Fruit fly (Drosophila melanogaster) S2 (cell line): ENCODE data around the gene CG1368.

ENCODE experiments used
- CG8478 ChIP-seq: fragments of >200 bp; optimal IDR thresholded peaks from 2 replicates; lab custom pipeline; 2018
- CTCF ChIP-seq, 2 experiments: fragments of >200 bp; optimal IDR thresholded peaks; 2 replicates each; lab custom pipeline; 2018

Gene CG1368

DNA sequence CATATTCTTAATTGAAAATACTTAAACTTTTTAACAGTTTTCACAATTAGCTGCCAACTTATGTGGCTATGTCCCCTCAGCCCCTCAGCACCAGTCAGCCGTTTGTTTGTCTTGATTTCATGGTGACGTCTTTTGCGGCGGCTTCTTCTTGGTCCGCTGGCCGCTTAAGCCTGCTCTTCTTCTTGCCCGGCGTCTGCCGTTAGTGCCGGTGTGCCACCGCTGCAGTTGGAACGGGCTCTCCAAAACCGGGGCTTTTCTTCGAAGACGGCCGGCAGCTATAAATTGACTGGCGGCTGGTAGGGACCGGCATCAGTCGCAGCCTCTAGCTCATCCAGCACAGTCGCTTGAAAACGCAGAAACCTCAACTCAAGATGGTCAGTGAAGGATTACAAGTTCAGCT is at the start of gene CG1368:
Gene CG1368, plus strand, starts transcription at position 301 of the 400 bp plus-strand sequence.
- TF ChIP-seq CTCF (optimal IDR thresholded peaks at IDR 0.05; lab: Kevin White, UChicago) (no peak), CG8478 (lab: Kevin White, UChicago) (no peak)

DNA sequence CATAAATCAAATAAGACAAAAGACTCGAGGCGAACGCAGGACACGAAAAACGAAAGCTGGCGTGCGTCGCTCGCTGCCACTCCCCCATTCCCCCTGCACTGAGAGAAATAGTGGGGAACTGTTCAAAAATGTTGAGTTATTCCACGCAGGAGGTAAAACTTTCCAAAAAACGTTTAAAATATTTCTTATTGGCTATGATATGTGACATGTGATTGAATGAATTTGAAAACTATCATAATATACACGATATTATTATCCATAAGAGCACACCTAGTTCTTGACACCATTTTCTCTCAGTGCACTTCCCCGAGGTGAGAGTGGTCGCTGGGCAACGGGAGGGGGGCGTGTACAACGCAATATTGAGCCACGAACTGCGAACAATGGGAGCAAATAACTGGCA is 40.6 kb upstream of the CG1368 start:
- TF ChIP-seq CG8478 (lab: Kevin White, UChicago) (no peak), CTCF (optimal IDR thresholded peaks at IDR 0.05; lab: Kevin White, UChicago) (no peak)

DNA sequence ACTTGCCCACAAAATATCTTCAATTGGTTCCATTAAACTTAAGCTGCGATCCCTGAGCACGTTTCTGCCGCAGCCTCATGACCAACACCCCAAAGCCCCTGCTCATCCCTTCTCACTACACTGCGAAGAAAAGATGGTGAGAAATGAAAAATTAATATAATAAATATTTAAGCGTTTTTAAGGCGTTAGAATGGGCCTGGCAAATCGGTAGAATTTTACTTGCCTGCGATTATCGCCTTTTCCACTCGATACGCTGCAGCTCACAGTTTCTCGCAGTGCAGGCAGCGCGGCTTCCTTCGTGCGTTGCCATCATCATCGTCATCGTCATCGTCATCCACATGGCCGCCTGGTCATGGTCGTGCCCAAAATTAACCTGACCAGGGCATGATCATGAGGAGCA is 26.4 kb upstream of the CG1368 start:
- TF ChIP-seq CG8478 (lab: Kevin White, UChicago) = no peak
- no peak for TF ChIP-seq CTCF (optimal IDR thresholded peaks at IDR 0.05; lab: Kevin White, UChicago)

DNA sequence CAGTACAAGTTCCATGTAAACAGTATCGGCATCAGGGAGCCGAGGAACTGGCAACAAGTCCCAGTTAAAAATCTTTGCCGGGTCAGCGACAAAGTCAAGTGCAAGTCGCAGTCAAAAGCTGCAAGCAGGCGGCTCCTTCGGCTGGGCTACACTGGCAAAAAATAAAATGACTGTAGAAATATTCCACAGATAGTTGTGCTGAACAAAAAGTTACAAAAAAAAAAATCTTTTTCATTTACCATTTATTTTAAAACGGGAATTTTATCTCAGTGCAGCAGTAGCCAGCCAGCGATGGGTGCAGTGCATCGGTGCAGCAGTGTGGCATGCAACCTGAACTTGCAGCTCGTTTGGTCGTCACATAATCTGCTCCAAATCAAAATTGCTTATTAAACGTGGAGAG is 25.2 kb upstream of the CG1368 start:
- TF ChIP-seq CG8478 (lab: Kevin White, UChicago) (no peak), CTCF (optimal IDR thresholded peaks at IDR 0.05; lab: Kevin White, UChicago) (no peak)

DNA sequence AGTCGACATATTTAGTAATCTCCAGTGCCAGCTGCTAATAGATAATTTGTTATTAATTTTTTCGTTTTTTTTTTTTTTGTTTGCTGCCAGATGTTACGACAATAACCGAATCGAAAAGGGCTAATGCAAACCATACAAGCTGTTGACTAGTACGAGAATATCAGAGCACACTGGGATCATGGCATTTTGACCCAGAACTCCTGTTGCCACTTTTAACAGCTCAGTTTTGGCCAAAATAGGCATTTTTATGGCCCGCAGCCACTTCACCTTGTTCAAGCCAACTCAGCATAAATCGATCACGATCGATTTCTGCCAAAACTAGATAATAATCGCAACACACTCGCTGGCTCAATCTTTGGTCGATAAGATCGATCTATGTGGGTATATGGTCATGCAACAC is 22.6 kb upstream of the CG1368 start, which contains the start of gene CG12479:
Gene CG12479, minus strand, starts transcription at position 101 of the 400 bp plus-strand sequence.
- TF ChIP-seq CTCF (optimal IDR thresholded peaks at IDR 0.05; lab: Kevin White, UChicago) (no peak), CG8478 (lab: Kevin White, UChicago) (no peak)

DNA sequence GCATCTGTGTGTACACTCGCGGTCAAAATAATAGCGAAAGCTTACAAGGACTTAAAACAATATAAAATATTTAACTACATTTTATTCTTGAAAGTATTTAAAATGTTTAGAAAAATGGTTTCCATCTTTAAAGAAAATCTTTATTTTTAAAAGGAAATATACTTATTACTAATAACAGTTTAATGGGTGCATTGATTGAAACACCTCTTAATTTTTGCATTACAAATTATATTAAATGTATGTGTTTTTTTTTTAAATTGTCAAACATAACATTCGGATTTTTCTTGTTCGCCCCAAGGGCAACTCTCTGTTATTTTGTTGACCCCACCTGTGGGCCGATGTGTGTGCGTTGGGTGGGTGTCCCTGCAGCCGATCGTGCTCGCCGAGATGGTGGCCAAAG is 20.9 kb upstream of the CG1368 start:
- no peak for TF ChIP-seq CG8478 (lab: Kevin White, UChicago)
- no peak for TF ChIP-seq CTCF (optimal IDR thresholded peaks at IDR 0.05; lab: Kevin White, UChicago)

DNA sequence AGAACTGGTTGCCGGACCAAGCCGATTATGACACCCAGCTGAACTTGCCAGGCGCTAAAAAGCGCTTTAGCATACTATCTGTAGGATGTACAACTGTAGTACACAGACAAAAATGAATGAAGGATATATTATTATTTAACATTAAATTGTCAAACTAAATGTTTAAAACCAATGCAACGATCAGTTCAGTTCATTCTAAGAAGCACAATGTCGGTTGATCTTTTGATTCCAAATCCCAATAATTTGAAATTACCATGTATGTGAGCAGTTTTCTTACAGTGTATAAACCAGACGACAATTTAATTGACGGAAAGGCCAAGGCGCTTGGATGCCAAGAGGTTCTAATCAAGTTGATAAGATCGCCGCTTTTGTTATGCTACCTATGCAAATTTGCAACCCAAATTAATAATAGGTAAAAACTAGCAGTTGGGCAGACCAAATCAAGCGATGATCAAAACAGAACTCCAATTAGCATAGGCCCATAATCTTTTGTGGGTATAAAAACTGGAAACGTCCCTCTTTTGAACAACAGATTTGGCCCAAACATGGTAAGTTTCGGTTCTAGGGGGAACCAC is 5.4 kb upstream of the CG1368 start, which contains the start of gene CG12480:
Gene CG12480, plus strand, starts transcription at position 525 of the 575 bp plus-strand sequence.
- TF ChIP-seq CTCF (optimal IDR thresholded peaks at IDR 0.05; lab: Kevin White, UChicago) = no peak
- no peak for TF ChIP-seq CG8478 (lab: Kevin White, UChicago)

DNA sequence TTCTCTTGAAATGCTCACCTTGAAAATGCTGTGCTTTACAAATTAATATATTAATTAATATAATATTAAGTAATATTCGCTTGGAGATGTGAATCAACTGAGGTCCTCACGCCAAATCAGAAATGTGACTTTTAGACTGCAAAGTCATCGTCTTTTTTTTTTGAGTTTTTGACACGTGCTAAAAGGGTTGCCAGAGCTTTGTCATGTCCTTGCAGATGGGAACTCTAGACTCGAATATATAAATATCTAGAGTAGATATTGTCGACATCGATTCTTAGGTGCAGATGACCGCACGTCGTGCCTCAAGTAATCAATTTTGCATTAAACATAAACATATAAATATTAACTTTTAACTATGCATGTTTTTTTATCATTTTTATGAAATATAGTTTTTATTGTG is 2.0 kb upstream of the CG1368 start, which contains the start of gene betaNACtes1:
Gene betaNACtes1, minus strand, starts transcription at position 101 of the 400 bp plus-strand sequence.
- no peak for TF ChIP-seq CTCF (optimal IDR thresholded peaks at IDR 0.05; lab: Kevin White, UChicago)
- no peak for TF ChIP-seq CG8478 (lab: Kevin White, UChicago)

DNA sequence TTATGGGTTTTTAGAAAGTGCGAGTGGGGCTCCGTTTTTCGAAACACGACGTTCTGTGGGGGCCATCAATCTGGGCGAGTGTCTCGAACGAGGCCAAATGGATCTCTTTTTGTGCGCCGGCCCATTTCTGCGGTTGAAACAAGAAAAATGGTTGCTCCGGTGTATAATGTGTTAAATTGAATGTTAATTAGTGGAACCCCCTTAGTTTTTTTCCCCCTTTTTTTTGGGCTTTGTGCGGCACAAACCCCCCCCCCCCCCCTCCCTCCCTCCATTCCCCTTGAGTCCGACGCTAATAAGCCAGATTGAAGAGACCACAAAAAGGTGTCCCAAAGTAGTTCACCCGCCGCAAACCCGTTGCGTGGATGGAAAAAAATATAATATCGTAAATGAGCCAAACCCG is 902 bp upstream of the CG1368 start:
- no peak for TF ChIP-seq CTCF (optimal IDR thresholded peaks at IDR 0.05; lab: Kevin White, UChicago)
- TF ChIP-seq CG8478 (lab: Kevin White, UChicago) = no peak

DNA sequence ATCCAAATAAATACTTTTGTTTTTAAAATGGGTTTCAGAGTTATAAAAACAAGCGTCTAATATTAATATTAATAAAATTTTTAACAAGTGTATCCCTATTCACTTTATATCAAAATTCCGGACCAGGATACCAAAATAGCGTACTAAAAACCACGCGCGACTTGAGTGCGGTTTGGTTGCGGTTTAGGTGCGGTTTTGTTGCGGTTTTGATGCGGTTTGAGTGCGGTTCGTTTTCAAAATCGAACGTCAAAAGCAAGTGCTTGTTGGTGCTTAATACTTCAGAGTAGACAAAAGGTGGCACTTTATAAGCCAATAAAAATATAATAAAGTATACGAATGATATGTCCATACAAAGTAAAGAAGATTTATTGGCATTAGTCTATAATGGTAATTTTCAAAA is 1.1 kb downstream of the CG1368 start:
- TF ChIP-seq CG8478 (lab: Kevin White, UChicago) = no peak
- TF ChIP-seq CTCF (optimal IDR thresholded peaks at IDR 0.05; lab: Kevin White, UChicago) = no peak

DNA sequence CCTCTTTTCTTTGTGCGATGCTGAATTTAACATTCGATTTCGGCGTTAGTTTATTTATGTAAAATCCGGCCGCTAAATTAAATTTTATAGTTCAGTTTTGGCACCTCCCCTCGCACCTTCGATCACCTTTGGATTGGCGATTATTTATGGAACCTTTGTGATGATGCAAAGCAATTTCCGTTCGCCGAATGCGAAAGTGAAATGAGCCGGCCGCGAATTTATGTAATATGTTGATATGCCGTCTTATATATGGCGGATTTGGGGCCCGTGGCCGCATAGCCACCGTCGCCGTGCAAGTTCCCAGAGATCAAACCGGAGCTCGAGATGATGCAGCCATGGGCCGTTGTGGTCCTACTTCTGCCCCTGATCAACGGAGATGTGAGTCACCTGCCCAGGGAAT is 2.1 kb downstream of the CG1368 start, which contains the start of gene CG11581:
Gene CG11581, plus strand, starts transcription at position 301 of the 400 bp plus-strand sequence.
- TF ChIP-seq CTCF (optimal IDR thresholded peaks at IDR 0.05; lab: Kevin White, UChicago) = no peak
- no peak for TF ChIP-seq CG8478 (lab: Kevin White, UChicago)

DNA sequence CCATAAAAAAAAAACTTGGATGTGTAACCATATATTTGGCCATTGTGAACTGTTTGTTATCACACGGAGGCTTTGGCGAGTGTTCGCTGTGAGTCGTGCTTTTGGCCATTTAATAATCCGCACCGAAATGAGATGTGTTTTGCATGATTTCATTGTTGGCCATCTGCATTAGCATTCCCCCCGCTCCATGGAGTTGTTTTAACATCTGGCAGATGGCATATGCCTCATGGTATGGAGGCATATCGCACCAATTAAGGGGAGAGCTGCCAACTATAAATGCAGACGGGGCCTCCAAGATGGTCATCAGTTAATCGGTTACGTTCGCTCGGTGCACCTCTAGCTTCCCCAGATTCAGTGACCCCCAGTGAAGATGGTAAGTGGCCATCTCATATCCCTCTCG is 6.2 kb downstream of the CG1368 start, which contains the start of gene CG11584:
Gene CG11584, plus strand, starts transcription at position 301 of the 400 bp plus-strand sequence.
- TF ChIP-seq CG8478 (lab: Kevin White, UChicago) (no peak), CTCF (optimal IDR thresholded peaks at IDR 0.05; lab: Kevin White, UChicago) (no peak)

DNA sequence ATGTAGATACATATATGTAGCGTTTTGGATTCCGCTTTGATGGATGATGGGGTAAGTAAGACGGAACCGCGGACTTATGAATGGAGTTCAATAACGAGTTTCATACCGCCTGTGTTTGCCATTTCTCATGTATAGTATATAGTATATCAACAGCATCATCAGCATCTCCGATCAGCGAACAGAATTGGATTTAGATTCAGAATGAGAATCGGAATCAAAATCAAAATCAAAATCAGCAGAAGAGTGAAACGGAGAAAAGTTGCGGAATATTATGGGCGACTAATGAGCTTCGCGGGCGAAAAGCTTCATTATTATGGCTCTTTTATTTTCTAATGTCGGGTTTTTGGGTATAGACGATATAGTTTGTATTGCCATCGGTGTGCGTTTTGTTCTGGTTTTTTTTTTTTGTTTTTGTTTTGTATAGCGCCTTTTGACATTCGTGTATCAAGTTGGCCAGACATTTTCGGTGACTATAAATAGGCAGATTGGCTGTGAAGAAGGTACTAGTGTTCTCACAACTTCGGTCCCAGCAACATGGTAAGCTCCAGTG is 9.6 kb downstream of the CG1368 start, which contains the start of gene CG32603:
Gene CG32603, plus strand, starts transcription at position 500 of the 550 bp plus-strand sequence.
- TF ChIP-seq CTCF (optimal IDR thresholded peaks at IDR 0.05; lab: Kevin White, UChicago) (no peak), CG8478 (lab: Kevin White, UChicago) (no peak)

DNA sequence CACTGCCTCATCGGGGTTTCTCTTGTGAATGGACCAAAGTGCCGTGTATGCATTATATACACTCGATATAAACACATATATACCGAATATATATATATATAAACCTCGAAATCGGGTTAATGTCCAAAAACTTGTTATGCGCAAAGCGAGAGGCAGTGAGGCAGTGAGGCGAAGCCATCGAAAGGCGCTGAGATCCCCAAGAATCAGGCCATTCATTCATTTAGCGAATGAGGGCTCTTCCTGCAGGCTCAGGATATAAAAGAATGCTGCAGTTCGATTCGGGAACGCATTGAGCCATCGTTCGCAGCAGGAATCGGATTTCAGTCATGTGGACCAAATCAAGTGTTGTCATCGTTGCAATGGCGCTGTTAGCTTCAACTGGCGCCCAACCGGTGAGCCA is 12.4 kb downstream of the CG1368 start, which contains the start of gene CG12481:
Gene CG12481, plus strand, starts transcription at position 301 of the 400 bp plus-strand sequence.
- TF ChIP-seq CG8478 (lab: Kevin White, UChicago) (no peak), CTCF (optimal IDR thresholded peaks at IDR 0.05; lab: Kevin White, UChicago) (no peak)

DNA sequence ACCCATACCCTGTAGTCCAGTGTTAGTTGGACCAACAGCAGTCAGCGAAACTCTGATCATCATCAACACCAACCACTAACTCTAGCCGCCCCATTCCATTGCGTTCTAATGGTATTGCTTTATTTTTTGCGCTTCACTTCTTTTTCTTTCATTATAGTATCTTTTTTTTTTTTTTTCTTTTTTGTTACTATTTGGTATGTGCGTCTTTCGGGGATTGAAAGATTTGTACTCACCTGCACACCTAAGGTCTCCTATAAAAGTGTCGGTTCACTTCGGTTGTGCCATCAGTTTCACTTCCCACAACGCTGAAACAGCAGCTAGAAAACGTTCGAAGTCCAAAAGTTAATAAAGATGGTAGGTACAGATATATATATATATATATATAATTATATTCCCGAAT is 14.7 kb downstream of the CG1368 start, which contains the start of gene CG11585:
Gene CG11585, plus strand, starts transcription at position 301 of the 400 bp plus-strand sequence.
- TF ChIP-seq CTCF (optimal IDR thresholded peaks at IDR 0.05; lab: Kevin White, UChicago) = no peak
- TF ChIP-seq CG8478 (lab: Kevin White, UChicago) = no peak
